Worm (Caenorhabditis elegans) whole organism, L1 larva: ENCODE data around the gene C50E3.13.

Experiments used
- C04F5.9 ChIP-seq: sonication (generic microtip); optimal IDR thresholded peaks from 2 replicates; lab custom pipeline; 2016; ENCODE audit warnings: missing genetic modification characterization, missing compliant biosample characterization
- C16A3.4 ChIP-seq: fragments of 150-350 bp; optimal IDR thresholded peaks from 2 replicates; lab custom pipeline; 2014; ENCODE audit warnings: missing biosample characterization, missing genetic modification characterization
- Y116A8C.19 ChIP-seq: sonication (generic microtip); optimal IDR thresholded peaks from 2 replicates; lab custom pipeline; 2016; ENCODE audit warnings: missing compliant biosample characterization, missing genetic modification characterization, borderline replicate concordance
- aha-1 ChIP-seq: fragments of 150-350 bp; optimal IDR thresholded peaks from 2 replicates; lab custom pipeline; 2014; ENCODE audit warnings: missing biosample characterization, missing genetic modification characterization
- blmp-1 ChIP-seq: fragments of 150-350 bp; optimal IDR thresholded peaks from 2 replicates; lab custom pipeline; 2014; ENCODE audit warnings: missing biosample characterization, missing genetic modification characterization
- ceh-82 ChIP-seq, 3 experiments: fragments of 150-350 bp in 1 of 3; sonication (generic microtip) in 2 of 3; optimal IDR thresholded peaks; 2 replicates each; lab custom pipeline; 2014 to 2017; ENCODE audit warnings: missing biosample characterization in 3 of 3, missing genetic modification characterization in 3 of 3
- dpl-1 ChIP-seq, 3 experiments: fragments of 150-350 bp in 2 of 3; sonication (generic microtip) in 1 of 3; optimal IDR thresholded peaks; 2 replicates each; lab custom pipeline; 2014 to 2017; ENCODE audit warnings: missing biosample characterization in 3 of 3, missing genetic modification characterization in 3 of 3, missing genetic modification reagents in 3 of 3
- dsc-1 ChIP-seq: sonication (generic microtip); optimal IDR thresholded peaks from 2 replicates; lab custom pipeline; 2016; ENCODE audit warnings: mild to moderate bottlenecking, missing genetic modification characterization, missing compliant biosample characterization
- efl-1 ChIP-seq, 4 experiments: fragments of 150-350 bp; optimal IDR thresholded peaks in 3 of 4; peaks in 1 of 4; 1 replicate in 1 of 4; 2 replicates in 3 of 4; lab custom pipeline; 2014; ENCODE audit warnings: missing biosample characterization in 2 of 4, missing genetic modification characterization in 2 of 4, missing genetic modification reagents in 2 of 4
- elt-2 ChIP-seq: sonication (generic microtip); optimal IDR thresholded peaks from 2 replicates; lab custom pipeline; 2016; ENCODE audit warnings: missing genetic modification characterization, mild to moderate bottlenecking, inconsistent platforms, missing compliant biosample characterization, missing genetic modification reagents
- elt-3 ChIP-seq, 6 experiments: fragments of 150-350 bp in 1 of 6; sonication (generic microtip); optimal IDR thresholded peaks; 2 replicates each; lab custom pipeline; 2017 to 2018; ENCODE audit warnings: missing biosample characterization in 6 of 6, missing genetic modification characterization in 6 of 6, inconsistent platforms in 1 of 6
- fos-1 ChIP-seq: fragments of 150-350 bp; optimal IDR thresholded peaks from 2 replicates; lab custom pipeline; 2014; ENCODE audit warnings: missing biosample characterization, missing genetic modification characterization
- grh-1 ChIP-seq: fragments of 200-800 bp; sonication (Bioruptor generic); IDR thresholded peaks from 2 replicates; pipeline ENCODE4 v1.3.6; 2022; ENCODE audit warnings: missing genetic modification reagents, missing genetic modification characterization, missing compliant biosample characterization
- hlh-17 ChIP-seq: fragments of 200-800 bp; sonication (Bioruptor generic); optimal IDR thresholded peaks from 2 replicates; lab custom pipeline; 2018; ENCODE audit warnings: missing genetic modification characterization, mild to moderate bottlenecking, missing compliant biosample characterization, moderate library complexity, borderline replicate concordance
- hlh-4 ChIP-seq: sonication (generic microtip); optimal IDR thresholded peaks from 2 replicates; lab custom pipeline; 2016; ENCODE audit warnings: mild to moderate bottlenecking, missing genetic modification characterization, missing compliant biosample characterization
- irx-1 ChIP-seq: sonication (generic microtip); optimal IDR thresholded peaks from 2 replicates; lab custom pipeline; 2016; ENCODE audit warnings: missing genetic modification characterization, missing compliant biosample characterization
- isw-1 ChIP-seq: fragments of 200-800 bp; sonication (Bioruptor generic); IDR thresholded peaks from 2 replicates; pipeline ENCODE4 v1.3.6; 2022; ENCODE audit warnings: missing genetic modification characterization, missing compliant biosample characterization
- jun-1 ChIP-seq: fragments of 150-350 bp; optimal IDR thresholded peaks from 2 replicates; lab custom pipeline; 2014; ENCODE audit warnings: missing biosample characterization, missing genetic modification reagents, missing genetic modification characterization
- lin-13 ChIP-seq: fragments of 150-350 bp; optimal IDR thresholded peaks from 2 replicates; lab custom pipeline; 2014; ENCODE audit warnings: missing biosample characterization, missing genetic modification reagents, missing genetic modification characterization
- lin-14 ChIP-seq: fragments of 200-800 bp; sonication (Bioruptor generic); optimal IDR thresholded peaks from 2 replicates; lab custom pipeline; 2018; ENCODE audit warnings: mild to moderate bottlenecking, missing genetic modification characterization, moderate library complexity, missing compliant biosample characterization
- lin-15B ChIP-seq: fragments of 150-350 bp; sonication (generic microtip); optimal IDR thresholded peaks from 3 replicates; lab custom pipeline; 2014; ENCODE audit warnings: missing biosample characterization, missing genetic modification characterization
- lin-35 ChIP-seq, 2 experiments: fragments of 150-350 bp; optimal IDR thresholded peaks; 2 replicates each; lab custom pipeline; 2014; ENCODE audit warnings: missing biosample characterization in 2 of 2, missing genetic modification characterization in 2 of 2, missing genetic modification reagents in 2 of 2
- lsy-2 ChIP-seq, 2 experiments: fragments of 150-350 bp; optimal IDR thresholded peaks; 2 replicates each; lab custom pipeline; 2014; ENCODE audit warnings: missing biosample characterization in 2 of 2, missing genetic modification characterization in 2 of 2
- mdl-1 ChIP-seq, 2 experiments: fragments of 150-350 bp; optimal IDR thresholded peaks; 2 replicates each; lab custom pipeline; 2014 to 2017; ENCODE audit warnings: missing biosample characterization in 2 of 2, missing genetic modification characterization in 2 of 2, inconsistent platforms in 1 of 2
- mep-1 ChIP-seq: fragments of 150-350 bp; optimal IDR thresholded peaks from 2 replicates; lab custom pipeline; 2014; ENCODE audit warnings: missing biosample characterization, missing genetic modification characterization
- nhr-19 ChIP-seq: fragments of 200-800 bp; sonication (Bioruptor generic); conservative IDR thresholded peaks from 2 replicates; pipeline ENCODE4 v1.3.6; 2022; ENCODE audit warnings: missing genetic modification characterization, missing compliant biosample characterization
- nhr-20 ChIP-seq: sonication (generic microtip); optimal IDR thresholded peaks from 2 replicates; lab custom pipeline; 2016; ENCODE audit warnings: mild to moderate bottlenecking, missing genetic modification characterization, missing compliant biosample characterization
- nhr-237 ChIP-seq: fragments of 150-350 bp; optimal IDR thresholded peaks from 2 replicates; lab custom pipeline; 2014; ENCODE audit warnings: missing biosample characterization, missing genetic modification characterization
- nhr-47 ChIP-seq: sonication (generic microtip); optimal IDR thresholded peaks from 2 replicates; lab custom pipeline; 2016; ENCODE audit warnings: mild to moderate bottlenecking, missing genetic modification characterization, moderate library complexity, missing compliant biosample characterization
- nhr-71 ChIP-seq: sonication (generic microtip); optimal IDR thresholded peaks from 2 replicates; lab custom pipeline; 2016; ENCODE audit warnings: mild to moderate bottlenecking, missing genetic modification characterization, moderate library complexity, missing compliant biosample characterization
- nhr-76 ChIP-seq: sonication (generic microtip); optimal IDR thresholded peaks from 2 replicates; lab custom pipeline; 2017; ENCODE audit warnings: missing biosample characterization, missing genetic modification characterization
- nhr-85 ChIP-seq: sonication (generic microtip); peaks from one replicate; lab custom pipeline; 2016; ENCODE audit warnings: missing genetic modification characterization, inconsistent platforms, missing compliant biosample characterization
- nhr-90 ChIP-seq: sonication (generic microtip); optimal IDR thresholded peaks from 2 replicates; lab custom pipeline; 2016; ENCODE audit warnings: mild to moderate bottlenecking, missing genetic modification characterization, missing compliant biosample characterization; ENCODE audit not compliant: poor library complexity
- pag-3 ChIP-seq: sonication (generic microtip); optimal IDR thresholded peaks from 2 replicates; lab custom pipeline; 2017; ENCODE audit warnings: missing genetic modification characterization, mild to moderate bottlenecking, missing compliant biosample characterization, antibody characterized with exemption, borderline replicate concordance; ENCODE audit not compliant: insufficient read depth
- rnt-1 ChIP-seq: sonication (generic microtip); optimal IDR thresholded peaks from 2 replicates; lab custom pipeline; 2016; ENCODE audit warnings: mild to moderate bottlenecking, missing genetic modification characterization, moderate library complexity, missing compliant biosample characterization
- skn-1 ChIP-seq: fragments of 150-350 bp; optimal IDR thresholded peaks from 2 replicates; lab custom pipeline; 2014; ENCODE audit warnings: missing biosample characterization, missing genetic modification characterization
- snpc-4 ChIP-seq: fragments of 150-350 bp; optimal IDR thresholded peaks from 2 replicates; lab custom pipeline; 2014; ENCODE audit warnings: missing biosample characterization, missing genetic modification characterization
- snu-23 ChIP-seq: sonication (generic microtip); optimal IDR thresholded peaks from 2 replicates; lab custom pipeline; 2016; ENCODE audit warnings: missing genetic modification characterization, missing compliant biosample characterization
- swsn-7 ChIP-seq: sonication (generic microtip); optimal IDR thresholded peaks from 2 replicates; lab custom pipeline; 2016; ENCODE audit warnings: missing genetic modification characterization, missing compliant biosample characterization
- tbx-2 ChIP-seq: sonication (generic microtip); optimal IDR thresholded peaks from 2 replicates; lab custom pipeline; 2016; ENCODE audit warnings: missing genetic modification characterization, missing compliant biosample characterization
- unc-130 ChIP-seq: fragments of 150-350 bp; optimal IDR thresholded peaks from 2 replicates; lab custom pipeline; 2017; ENCODE audit warnings: missing biosample characterization, missing genetic modification characterization, inconsistent platforms
- unc-86 ChIP-seq: sonication (generic microtip); optimal IDR thresholded peaks from 2 replicates; lab custom pipeline; 2016; ENCODE audit warnings: missing genetic modification characterization, missing compliant biosample characterization
- unc-98 ChIP-seq: fragments of 200-800 bp; sonication (Bioruptor generic); IDR thresholded peaks from 2 replicates; pipeline ENCODE4 v1.3.6; 2022; ENCODE audit warnings: missing genetic modification characterization, missing compliant biosample characterization
- xbp-1 ChIP-seq: sonication (generic microtip); optimal IDR thresholded peaks from 2 replicates; lab custom pipeline; 2016; ENCODE audit warnings: missing genetic modification characterization, missing compliant biosample characterization
- ztf-4 ChIP-seq: fragments of 150-350 bp; optimal IDR thresholded peaks from 2 replicates; lab custom pipeline; 2014; ENCODE audit warnings: missing biosample characterization, missing genetic modification characterization

C50E3.13 gene

ce11 chrV:7587637-7588036 lies 36.4 kb downstream of the C50E3.13 start, which contains the start of the genes F19F10.11 and C50E3.5:
F19F10.11 (minus strand) TSS chrV:7587704.
C50E3.5 (plus strand) TSS chrV:7587996.
- TF ChIP-seq elt-3 (tag; optimal IDR thresholded peaks at IDR 0.05; lab: Kevin White, UChicago), result peak in 1 of 6 experiments; percentile 57
- no peak for TF ChIP-seq ztf-4 (tag; lab: Kevin White, UChicago)
- TF ChIP-seq mdl-1 (tag; optimal IDR thresholded peaks at IDR 0.05; lab: Kevin White, UChicago), result peak in 1 of 2 experiments; percentile 32
- peak; percentile 18; the same call in 1 of the 2 replicates for TF ChIP-seq grh-1 (GFP tag; lab: Robert Waterston, UW)
- TF ChIP-seq lin-13 (GFP tag; lab: Kevin White, UChicago), result peak; percentile 53
- peak; percentile 69 for TF ChIP-seq nhr-20 (tag; lab: Kevin White, UChicago)
- no peak for TF ChIP-seq C04F5.9 (tag; lab: Kevin White, UChicago)
- peak; percentile 46 for TF ChIP-seq fos-1 (tag; lab: Kevin White, UChicago)
- TF ChIP-seq lsy-2 (tag; optimal IDR thresholded peaks at IDR 0.05; lab: Kevin White, UChicago), result peak; percentile 71 to 74
- TF ChIP-seq mep-1 (tag; lab: Kevin White, UChicago), result peak; percentile 82
- TF ChIP-seq C16A3.4 (tag; lab: Kevin White, UChicago), result peak; percentile 67
- no peak for TF ChIP-seq hlh-17 (GFP tag; lab: Kevin White, UChicago)
- no peak for TF ChIP-seq nhr-76 (tag; lab: Kevin White, UChicago)
- TF ChIP-seq swsn-7 (tag; lab: Kevin White, UChicago), result peak; percentile 70
- TF ChIP-seq lin-15B (tag; lab: Kevin White, UChicago), result peak; percentile 38
- TF ChIP-seq lin-35 (GFP tag; optimal IDR thresholded peaks at IDR 0.05; lab: Kevin White, UChicago), result peak; percentile 27 to 64
- peak; percentile 64 for TF ChIP-seq unc-86 (tag; lab: Kevin White, UChicago)
- TF ChIP-seq efl-1 (optimal IDR thresholded peaks at IDR 0.05; lab: Kevin White, UChicago), result peak; percentile 69 to 71
- TF ChIP-seq efl-1 (GFP tag; optimal IDR thresholded peaks at IDR 0.05 in 1 of 2; lab: Kevin White, UChicago), result peak; percentile 69 to 95
- TF ChIP-seq blmp-1 (tag; lab: Kevin White, UChicago), result peak; percentile 56
- TF ChIP-seq elt-2, result no peak
- peak; percentile 66 for TF ChIP-seq nhr-19 (GFP tag; lab: Robert Waterston, UW)
- peak; percentile 79 for TF ChIP-seq lin-14 (GFP tag; lab: Kevin White, UChicago)
- peak; percentile 68 for TF ChIP-seq snpc-4
- TF ChIP-seq unc-98 (GFP tag; lab: Robert Waterston, UW), result no peak
- TF ChIP-seq xbp-1, result peak; percentile 67
- peak; percentile 57 for TF ChIP-seq rnt-1 (tag; lab: Kevin White, UChicago)
- TF ChIP-seq dpl-1 (GFP tag; optimal IDR thresholded peaks at IDR 0.05; lab: Kevin White, UChicago), result peak; percentile 48 to 72 (median 66)
- TF ChIP-seq skn-1 (tag; lab: Kevin White, UChicago), result peak; percentile 48
- peak; percentile 42 for TF ChIP-seq irx-1 (tag; lab: Kevin White, UChicago)
- no peak for TF ChIP-seq aha-1 (tag; lab: Kevin White, UChicago)
- no peak for TF ChIP-seq Y116A8C.19 (tag; lab: Kevin White, UChicago)
- peak; percentile 21 to 60 (median 44) for TF ChIP-seq ceh-82 (tag; optimal IDR thresholded peaks at IDR 0.05; lab: Kevin White, UChicago)
- TF ChIP-seq tbx-2 (tag; lab: Kevin White, UChicago), result peak; percentile 70
- peak; percentile 26 for TF ChIP-seq isw-1 (GFP tag; lab: Robert Waterston, UW)
- TF ChIP-seq unc-130 (tag; lab: Kevin White, UChicago), result no peak
- no peak for TF ChIP-seq hlh-4 (tag; lab: Kevin White, UChicago)
- TF ChIP-seq snu-23 (GFP tag; lab: Kevin White, UChicago), result peak; percentile 78
- TF ChIP-seq dsc-1, result peak; percentile 62
- peak; percentile 74 for TF ChIP-seq nhr-85 (tag; lab: Kevin White, UChicago)
- peak; percentile 79 for TF ChIP-seq nhr-71
- peak; percentile 22 for TF ChIP-seq pag-3 (tag; lab: Kevin White, UChicago)
- TF ChIP-seq nhr-47 (tag; lab: Kevin White, UChicago), result peak; percentile 73
- TF ChIP-seq nhr-90, result peak; percentile 66
- no peak for TF ChIP-seq jun-1 (tag; lab: Kevin White, UChicago)
- no peak for TF ChIP-seq nhr-237 (tag; lab: Kevin White, UChicago)
